Fruit fly (Drosophila melanogaster): ENCODE data around the gene tal-3A.

Gene tal-3A

dm6 chr3R:13806710-13807093 lies 6.2 kb upstream of the tal-3A start (continued):
- TF ChIP-seq CG6276 (GFP tag; optimal IDR thresholded peaks at IDR 0.05) (peak; percentile 74), CG3919 (GFP tag; optimal IDR thresholded peaks at IDR 0.05) (peak; percentile 64), Blimp-1 (GFP tag; optimal IDR thresholded peaks at IDR 0.05) (no peak), fkh (GFP tag; optimal IDR thresholded peaks at IDR 0.05) (no peak), CG6854 (GFP tag; optimal IDR thresholded peaks at IDR 0.05) (no peak), CG7368 (GFP tag; optimal IDR thresholded peaks at IDR 0.05) (peak; percentile 2), Met (GFP tag; optimal IDR thresholded peaks at IDR 0.05) (peak; percentile 55), CG4318 (GFP tag; optimal IDR thresholded peaks at IDR 0.05) (peak; percentile 84), ss (GFP tag; optimal IDR thresholded peaks at IDR 0.05) (peak in 1 of 2 experiments; percentile 25), lz (GFP tag; optimal IDR thresholded peaks at IDR 0.05) (peak; percentile 56), Hr38 (GFP tag; optimal IDR thresholded peaks at IDR 0.05) (no peak), CG6808 (GFP tag; optimal IDR thresholded peaks at IDR 0.05) (peak; percentile 5), Sox15 (GFP tag; optimal IDR thresholded peaks at IDR 0.05) (no peak), Hr39 (GFP tag; optimal IDR thresholded peaks at IDR 0.05) (peak; percentile 49), topi (GFP tag; optimal IDR thresholded peaks at IDR 0.05) (peak; percentile 61), spab (GFP tag; optimal IDR thresholded peaks at IDR 0.05) (peak; percentile 32), Hr4 (GFP tag; optimal IDR thresholded peaks at IDR 0.05) (peak; percentile 87), salr (GFP tag; optimal IDR thresholded peaks at IDR 0.05) (peak in 1 of 2 experiments; percentile 86), CG8632 (GFP tag; optimal IDR thresholded peaks at IDR 0.05) (peak; percentile 16), Lpt (GFP tag; optimal IDR thresholded peaks at IDR 0.05) (peak; percentile 43), CG15336 (GFP tag; IDR thresholded peaks at IDR 0.05) (peak; percentile 65), Eip78C (GFP tag) (peak; percentile 94), CG1621 (tag; optimal IDR thresholded peaks at IDR 0.05) (no peak), dsx (GFP tag; optimal IDR thresholded peaks at IDR 0.05; ENCODE audit: poor library complexity, severe bottlenecking) (no peak), Ets21C (GFP tag; optimal IDR thresholded peaks at IDR 0.05) (peak; percentile 21), achi (GFP tag; optimal IDR thresholded peaks at IDR 0.05) (peak; percentile 68), CG11762 (GFP tag; optimal IDR thresholded peaks at IDR 0.05; ENCODE audit: insufficient read depth) (peak; percentile 46), Smox (GFP tag; optimal IDR thresholded peaks at IDR 0.05) (peak; percentile 44), CG11902 (GFP tag; optimal IDR thresholded peaks at IDR 0.05) (peak; percentile 37), fd85E (GFP tag; optimal IDR thresholded peaks at IDR 0.05) (no peak), Gug (GFP tag; IDR thresholded peaks at IDR 0.05) (no peak)

- TF ChIP-seq OdsH (GFP tag; optimal IDR thresholded peaks at IDR 0.05) (no peak), eg (GFP tag; IDR thresholded peaks at IDR 0.05) (peak; percentile 49; the same call in 1 of the 3 replicates), CG10631 (GFP tag; optimal IDR thresholded peaks at IDR 0.05) (no peak), CG3032 (tag; optimal IDR thresholded peaks at IDR 0.05) (no peak), CG6854 (GFP tag; optimal IDR thresholded peaks at IDR 0.05) (no peak), dac (GFP tag; optimal IDR thresholded peaks at IDR 0.05) (no peak), CG8632 (GFP tag; optimal IDR thresholded peaks at IDR 0.05) (no peak), fd59A (GFP tag; optimal IDR thresholded peaks at IDR 0.05) (no peak), CG11294 (GFP tag; IDR thresholded peaks at IDR 0.05) (no peak), Ets21C (GFP tag; optimal IDR thresholded peaks at IDR 0.05) (no peak), Eip93F (GFP tag; optimal IDR thresholded peaks at IDR 0.05) (no peak), Met (GFP tag; optimal IDR thresholded peaks at IDR 0.05) (no peak), ss (GFP tag; optimal IDR thresholded peaks at IDR 0.05) (no peak), CG31627 (GFP tag; optimal IDR thresholded peaks at IDR 0.05) (no peak), Ets96B (tag; optimal IDR thresholded peaks at IDR 0.05) (no peak), CG16779 (tag; optimal IDR thresholded peaks at IDR 0.05) (no peak), net (GFP tag; optimal IDR thresholded peaks at IDR 0.05) (no peak), pdm3 (GFP tag; optimal IDR thresholded peaks at IDR 0.05) (no peak), CG4318 (GFP tag; optimal IDR thresholded peaks at IDR 0.05) (no peak), CG6808 (GFP tag; optimal IDR thresholded peaks at IDR 0.05) (no peak), esn (GFP tag; optimal IDR thresholded peaks at IDR 0.05) (no peak), CG15336 (GFP tag; IDR thresholded peaks at IDR 0.05) (no peak), CG1621 (tag; optimal IDR thresholded peaks at IDR 0.05) (peak; percentile 9), cyc (GFP tag; optimal IDR thresholded peaks at IDR 0.05) (no peak), svp (GFP tag) (peak; percentile 16), CG6276 (GFP tag; optimal IDR thresholded peaks at IDR 0.05) (no peak), Hr38 (GFP tag; optimal IDR thresholded peaks at IDR 0.05) (no peak), salr (GFP tag; optimal IDR thresholded peaks at IDR 0.05) (no peak), fkh (GFP tag; optimal IDR thresholded peaks at IDR 0.05) (no peak), CG3919 (GFP tag; optimal IDR thresholded peaks at IDR 0.05) (no peak), Lpt (GFP tag; optimal IDR thresholded peaks at IDR 0.05) (peak; percentile 19), CG11762 (GFP tag; optimal IDR thresholded peaks at IDR 0.05; ENCODE audit: insufficient read depth) (no peak), Sox102F (GFP tag; optimal IDR thresholded peaks at IDR 0.05) (no peak), CG11902 (GFP tag; optimal IDR thresholded peaks at IDR 0.05) (no peak), Blimp-1 (GFP tag; optimal IDR thresholded peaks at IDR 0.05) (no peak)
Measured at dm6 chr3R:13807330-13807729, 5.6 kb upstream of the tal-3A start.
